Fruit fly (Drosophila melanogaster) whole organism, embryonic: Measurements from ENCODE around the gene CtsF.
A peak's percentile ranks its signal among the peaks of the same experiment; 100 is the strongest.

Experiments used
- CG10209 ChIP-seq: fragments of 200-800 bp; sonication (Bioruptor generic); optimal IDR thresholded peaks from 3 replicates; lab custom pipeline; 2017; ENCODE audit warnings: missing biosample characterization, mild to moderate bottlenecking, missing genetic modification characterization, missing genetic modification reagents
- CG12299 ChIP-seq: fragments of 200-800 bp; sonication (Bioruptor generic); optimal IDR thresholded peaks from 2 replicates; lab custom pipeline; 2018; ENCODE audit warnings: missing biosample characterization, mild to moderate bottlenecking, missing genetic modification characterization
- CG1233 ChIP-seq: fragments of 200-800 bp; sonication (Bioruptor generic); optimal IDR thresholded peaks from 4 replicates; lab custom pipeline; 2018; ENCODE audit warnings: missing biosample characterization, mild to moderate bottlenecking, missing genetic modification characterization
- CG12391 ChIP-seq: fragments of 200-800 bp; sonication (Bioruptor generic); optimal IDR thresholded peaks from 3 replicates; lab custom pipeline; 2018; ENCODE audit warnings: missing biosample characterization, mild to moderate bottlenecking, missing genetic modification characterization, moderate library complexity
- CG31224 ChIP-seq: fragments of 200-800 bp; sonication (Bioruptor generic); IDR thresholded peaks from 2 replicates; pipeline ENCODE4 v1.3.6; 2022; ENCODE audit warnings: missing biosample characterization, missing genetic modification characterization
- CG31441 ChIP-seq: fragments of 200-800 bp; sonication (Bioruptor generic); IDR thresholded peaks from 2 replicates; pipeline ENCODE4 v1.3.6; 2022; ENCODE audit warnings: missing biosample characterization, missing genetic modification characterization
- CG33213 ChIP-seq: fragments of 200-800 bp; sonication (Bioruptor generic); optimal IDR thresholded peaks from 3 replicates; lab custom pipeline; 2016; ENCODE audit warnings: missing biosample characterization, missing genetic modification characterization
- CG42726 ChIP-seq: fragments of 200-800 bp; sonication (Bioruptor generic); IDR thresholded peaks from 2 replicates; pipeline ENCODE4 v1.3.6; 2022; ENCODE audit warnings: missing biosample characterization, missing genetic modification characterization; ENCODE audit not compliant: partially characterized antibody
- CG6175 ChIP-seq: fragments of 200-800 bp; sonication (Bioruptor generic); IDR thresholded peaks from 3 replicates; pipeline ENCODE4 v1.3.6; 2022; ENCODE audit warnings: missing biosample characterization, missing genetic modification characterization
- CG7786 ChIP-seq: fragments of 200-800 bp; sonication (Bioruptor generic); optimal IDR thresholded peaks from 2 replicates; lab custom pipeline; 2016; ENCODE audit warnings: missing biosample characterization, missing genetic modification characterization
- CG8089 ChIP-seq: fragments of 200-800 bp; sonication (Bioruptor generic); optimal IDR thresholded peaks from 3 replicates; lab custom pipeline; 2016; ENCODE audit warnings: missing biosample characterization, missing genetic modification characterization
- CG8290 ChIP-seq, 3 experiments: fragments of 200-800 bp; sonication (Bioruptor generic); optimal IDR thresholded peaks; 2 replicates each; lab custom pipeline; 2016 to 2019; ENCODE audit warnings: missing biosample characterization in 3 of 3, missing genetic modification characterization in 3 of 3, mild to moderate bottlenecking in 2 of 3, moderate library complexity in 1 of 3
- CG8388 ChIP-seq: fragments of 200-800 bp; sonication (Bioruptor generic); optimal IDR thresholded peaks from 2 replicates; lab custom pipeline; 2019; ENCODE audit warnings: missing biosample characterization, mild to moderate bottlenecking, missing genetic modification characterization, moderate library complexity
- CG8924 ChIP-seq: fragments of 200-800 bp; optimal IDR thresholded peaks from 3 replicates; lab custom pipeline; 2019; ENCODE audit warnings: missing biosample characterization, mild to moderate bottlenecking, missing genetic modification characterization, moderate library complexity
- CG9215 ChIP-seq: fragments of 200-800 bp; sonication (Bioruptor generic); IDR thresholded peaks from 2 replicates; pipeline ENCODE4 v1.3.6; 2022; ENCODE audit warnings: missing biosample characterization, missing genetic modification characterization
- CG9797 ChIP-seq: fragments of 200-800 bp; sonication (Bioruptor generic); optimal IDR thresholded peaks from 3 replicates; lab custom pipeline; 2018; ENCODE audit warnings: missing biosample characterization, mild to moderate bottlenecking, missing genetic modification characterization
- Chrac-16 ChIP-seq: fragments of 200-800 bp; sonication (Bioruptor generic); optimal IDR thresholded peaks from 3 replicates; lab custom pipeline; 2016; ENCODE audit warnings: missing biosample characterization, missing genetic modification characterization
- CoRest ChIP-seq: fragments of 200-800 bp; sonication (Bioruptor generic); optimal IDR thresholded peaks from 3 replicates; lab custom pipeline; 2018; ENCODE audit warnings: missing biosample characterization, mild to moderate bottlenecking, missing genetic modification characterization, moderate library complexity
- D19B ChIP-seq: fragments of 200-800 bp; sonication (Bioruptor generic); optimal IDR thresholded peaks from 2 replicates; lab custom pipeline; 2017; ENCODE audit warnings: missing biosample characterization, mild to moderate bottlenecking, missing genetic modification characterization
- Dbx ChIP-seq: fragments of 200-800 bp; sonication (Bioruptor generic); IDR thresholded peaks from 3 replicates; pipeline ENCODE4 v1.3.6; 2022; ENCODE audit warnings: missing biosample characterization, missing genetic modification characterization
- Deaf1 ChIP-seq: fragments of 200-800 bp; optimal IDR thresholded peaks from 3 replicates; lab custom pipeline; 2019; ENCODE audit warnings: missing biosample characterization, mild to moderate bottlenecking, missing genetic modification characterization, moderate library complexity
- Dfd ChIP-seq, 2 experiments: fragments of >200 bp; optimal IDR thresholded peaks; 2 replicates each; lab custom pipeline; 2017; ENCODE audit warnings: missing biosample characterization in 2 of 2, missing genetic modification characterization in 2 of 2
- Doc3 ChIP-seq: fragments of 200-800 bp; sonication (Bioruptor generic); IDR thresholded peaks from 3 replicates; pipeline ENCODE4 v1.3.6; 2022; ENCODE audit warnings: missing biosample characterization, missing genetic modification characterization; ENCODE audit not compliant: partially characterized antibody
- HLH4C ChIP-seq: fragments of 200-800 bp; sonication (Bioruptor generic); IDR thresholded peaks from 3 replicates; pipeline ENCODE4 v1.3.6; 2022; ENCODE audit warnings: missing biosample characterization, missing genetic modification characterization; ENCODE audit not compliant: partially characterized antibody
- Lpt ChIP-seq: fragments of >200 bp; optimal IDR thresholded peaks from 2 replicates; lab custom pipeline; 2018; ENCODE audit warnings: missing biosample characterization, missing genetic modification characterization
- Nf-YB ChIP-seq: fragments of 200-800 bp; sonication (Bioruptor generic); optimal IDR thresholded peaks from 3 replicates; lab custom pipeline; 2019; ENCODE audit warnings: missing biosample characterization, mild to moderate bottlenecking, missing genetic modification characterization, moderate library complexity
- Six4 ChIP-seq: fragments of 200-800 bp; sonication (Bioruptor generic); optimal IDR thresholded peaks from 2 replicates; lab custom pipeline; 2016; ENCODE audit warnings: missing biosample characterization, missing genetic modification characterization
- chif ChIP-seq, 2 experiments: fragments of 200-800 bp; sonication (Bioruptor generic); optimal IDR thresholded peaks; 3 replicates each; lab custom pipeline; 2016; ENCODE audit warnings: missing biosample characterization in 2 of 2, missing genetic modification characterization in 2 of 2
- chinmo ChIP-seq: fragments of 200-800 bp; sonication (Bioruptor generic); IDR thresholded peaks from 4 replicates; pipeline ENCODE4 v1.3.6; 2022; ENCODE audit warnings: missing biosample characterization, missing genetic modification characterization; ENCODE audit not compliant: partially characterized antibody
- chm ChIP-seq: fragments of 200-800 bp; sonication (Bioruptor generic); IDR thresholded peaks from 2 replicates; pipeline ENCODE4 v1.3.6; 2022; ENCODE audit warnings: missing biosample characterization, missing genetic modification characterization
- dpn ChIP-seq, 2 experiments: fragments of 200-800 bp; sonication (Bioruptor generic); optimal IDR thresholded peaks; 3 replicates each; lab custom pipeline; 2016; ENCODE audit warnings: missing biosample characterization in 2 of 2, missing genetic modification characterization in 2 of 2
- eyg ChIP-seq: fragments of 200-800 bp; sonication (Bioruptor generic); optimal IDR thresholded peaks from 3 replicates; lab custom pipeline; 2016; ENCODE audit warnings: missing biosample characterization, missing genetic modification characterization
- fd96Cb ChIP-seq: fragments of 200-800 bp; sonication (Bioruptor generic); optimal IDR thresholded peaks from 2 replicates; lab custom pipeline; 2018; ENCODE audit warnings: missing biosample characterization, mild to moderate bottlenecking, missing genetic modification characterization, moderate library complexity
- gro ChIP-seq: fragments of 200-800 bp; sonication (Bioruptor generic); optimal IDR thresholded peaks from 2 replicates; lab custom pipeline; 2016; ENCODE audit warnings: missing biosample characterization, missing genetic modification characterization
- klu ChIP-seq: fragments of 200-800 bp; sonication (Bioruptor generic); IDR thresholded peaks from 2 replicates; pipeline ENCODE4 v1.3.6; 2022; ENCODE audit warnings: missing biosample characterization, missing genetic modification characterization
- lab ChIP-seq: fragments of 200-800 bp; sonication (Bioruptor generic); optimal IDR thresholded peaks from 3 replicates; lab custom pipeline; 2017; ENCODE audit warnings: missing biosample characterization, missing genetic modification characterization, mild to moderate bottlenecking, moderate library complexity, missing genetic modification reagents
- lilli ChIP-seq: fragments of 200-800 bp; sonication (Bioruptor generic); optimal IDR thresholded peaks from 3 replicates; lab custom pipeline; 2016; ENCODE audit warnings: missing biosample characterization, missing genetic modification characterization
- nerfin-1 ChIP-seq: fragments of 200-800 bp; sonication (Bioruptor generic); optimal IDR thresholded peaks from 3 replicates; lab custom pipeline; 2019; ENCODE audit warnings: missing biosample characterization, mild to moderate bottlenecking, missing genetic modification characterization, moderate library complexity
- oc ChIP-seq: fragments of 200-800 bp; sonication (Bioruptor generic); optimal IDR thresholded peaks from 2 replicates; lab custom pipeline; 2018; ENCODE audit warnings: missing biosample characterization, mild to moderate bottlenecking, missing genetic modification characterization, moderate library complexity
- pb ChIP-seq: fragments of 200-800 bp; sonication (Bioruptor generic); optimal IDR thresholded peaks from 3 replicates; lab custom pipeline; 2016; ENCODE audit warnings: missing biosample characterization, missing genetic modification characterization
- phol ChIP-seq: fragments of 200-800 bp; sonication (Bioruptor generic); optimal IDR thresholded peaks from 3 replicates; lab custom pipeline; 2018; ENCODE audit warnings: missing biosample characterization, mild to moderate bottlenecking, missing genetic modification characterization, moderate library complexity
- pros ChIP-seq: fragments of 200-800 bp; sonication (Bioruptor generic); optimal IDR thresholded peaks from 3 replicates; lab custom pipeline; 2019; ENCODE audit warnings: missing biosample characterization, mild to moderate bottlenecking, missing genetic modification characterization, moderate library complexity
- pum ChIP-seq: fragments of 200-800 bp; sonication (Bioruptor generic); optimal IDR thresholded peaks from 2 replicates; lab custom pipeline; 2016; ENCODE audit warnings: missing biosample characterization, missing genetic modification characterization
- ranshi ChIP-seq: fragments of 200-800 bp; sonication (Bioruptor generic); IDR thresholded peaks from 2 replicates; pipeline ENCODE4 v1.3.6; 2022; ENCODE audit warnings: missing biosample characterization, missing genetic modification characterization
- sd ChIP-seq: fragments of 200-800 bp; sonication (Bioruptor generic); optimal IDR thresholded peaks from 3 replicates; lab custom pipeline; 2018; ENCODE audit warnings: missing biosample characterization, mild to moderate bottlenecking, missing genetic modification characterization, moderate library complexity
- toy ChIP-seq: fragments of 200-800 bp; sonication (Bioruptor generic); IDR thresholded peaks from 2 replicates; pipeline ENCODE4 v1.3.6; 2022; ENCODE audit warnings: missing biosample characterization, missing genetic modification characterization
- trh ChIP-seq: fragments of 200-800 bp; sonication (Bioruptor generic); optimal IDR thresholded peaks from 2 replicates; lab custom pipeline; 2016; ENCODE audit warnings: missing biosample characterization, missing genetic modification characterization

CtsF gene

DNA sequence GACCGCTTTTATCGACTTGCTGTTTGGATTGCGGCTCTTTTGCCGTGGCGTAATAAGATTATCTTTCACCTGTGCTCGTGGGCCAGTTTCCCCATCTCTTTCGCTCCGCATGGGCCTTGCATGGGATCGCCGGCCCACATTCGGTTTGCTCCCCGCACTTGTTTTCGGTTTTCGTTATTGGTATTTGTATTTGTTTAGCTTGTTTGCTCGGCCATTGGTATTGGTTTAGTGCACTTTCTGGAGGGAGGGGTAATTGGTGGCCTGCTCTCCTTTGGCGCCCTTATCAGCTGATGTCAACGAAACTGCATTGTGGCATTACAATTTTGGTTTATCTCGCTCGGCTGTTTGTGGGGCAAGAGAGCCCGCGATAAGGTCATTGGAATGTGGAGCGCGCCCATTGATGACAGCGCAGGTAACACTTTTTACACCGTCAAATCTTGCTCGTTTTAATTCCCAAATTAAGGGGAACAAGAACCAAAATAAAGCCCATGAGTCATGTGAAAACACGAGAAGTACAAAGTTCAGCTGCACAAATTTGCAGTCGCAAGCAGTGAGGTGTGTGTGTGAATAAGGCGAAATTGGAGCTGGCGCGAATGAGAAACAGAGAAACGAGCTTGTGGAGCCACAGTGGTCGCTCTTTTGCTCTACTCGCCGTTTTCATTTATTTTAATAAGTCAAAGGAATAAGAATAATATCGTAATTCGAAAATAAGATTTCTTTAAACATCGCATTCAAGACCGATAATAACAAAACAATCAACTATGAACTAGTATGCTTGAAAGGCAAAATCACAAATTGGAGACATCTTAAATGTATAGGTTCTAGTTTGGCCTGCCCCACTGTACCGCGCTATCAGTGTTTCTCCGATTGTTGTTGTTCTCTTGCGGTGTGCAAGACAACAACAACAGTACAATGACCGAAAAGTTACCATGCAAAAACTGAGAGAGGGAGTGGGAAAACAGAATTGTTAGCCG is 35.9 kb downstream of the CtsF start (continued):
- peak; percentile 56 for TF ChIP-seq phol (tag; lab: Kevin White, UChicago)
- TF ChIP-seq ranshi (GFP tag; lab: Robert Waterston, UW) = peak; percentile 94
- no peak for TF ChIP-seq Dfd (GFP tag; optimal IDR thresholded peaks at IDR 0.05; lab: Kevin White, UChicago)
- TF ChIP-seq lab (GFP tag; lab: Kevin White, UChicago) = peak; percentile 97
- TF ChIP-seq dpn (GFP tag; optimal IDR thresholded peaks at IDR 0.05; lab: Kevin White, UChicago) = peak; percentile 90 to 96
- TF ChIP-seq D19B = no peak
- TF ChIP-seq CG10209 (GFP tag; lab: Kevin White, UChicago) = peak; percentile 99
- peak; percentile 87 for TF ChIP-seq Nf-YB (GFP tag; lab: Kevin White, UChicago)
- peak; percentile 77 for TF ChIP-seq CG9797 (GFP tag; lab: Kevin White, UChicago)
- TF ChIP-seq CG6175 (GFP tag; lab: Robert Waterston, UW) = peak; percentile 67; the same call in 2 of the 3 replicates
- TF ChIP-seq Deaf1 = peak; percentile 51
- TF ChIP-seq gro (GFP tag; lab: Kevin White, UChicago) = no peak
- TF ChIP-seq pb (GFP tag; lab: Kevin White, UChicago) = peak; percentile 98
- peak; percentile 86 for TF ChIP-seq sd
- TF ChIP-seq CG7786 (GFP tag; lab: Kevin White, UChicago) = peak; percentile 96
- TF ChIP-seq eyg = peak; percentile 98
- TF ChIP-seq pros (GFP tag; lab: Kevin White, UChicago) = peak; percentile 69
- TF ChIP-seq CG42726 = no peak
- TF ChIP-seq CG1233 (GFP tag; lab: Kevin White, UChicago) = peak; percentile 99
- TF ChIP-seq Six4 (GFP tag; lab: Kevin White, UChicago) = peak; percentile 99
- peak; percentile 13; the same call in 1 of the 3 replicates for TF ChIP-seq Dbx
- peak; percentile 100 for TF ChIP-seq CG8290 (GFP tag; optimal IDR thresholded peaks at IDR 0.05; lab: Kevin White, UChicago)
- TF ChIP-seq CG8290 (tag; optimal IDR thresholded peaks at IDR 0.05; lab: Kevin White, UChicago) = peak; percentile 91 to 100
- peak; percentile 90; the same call in 3 of the 4 replicates for TF ChIP-seq chinmo (GFP tag; lab: Robert Waterston, UW)
- peak; percentile 97 for TF ChIP-seq nerfin-1 (tag; lab: Kevin White, UChicago)
- TF ChIP-seq CG33213 (GFP tag; lab: Kevin White, UChicago) = peak; percentile 99
- peak; percentile 99 for TF ChIP-seq chif (GFP tag; optimal IDR thresholded peaks at IDR 0.05; lab: Kevin White, UChicago)
- TF ChIP-seq trh (GFP tag; lab: Kevin White, UChicago) = peak; percentile 99
- peak; percentile 85 for TF ChIP-seq Chrac-16
- TF ChIP-seq CG31224 (GFP tag; lab: Robert Waterston, UW) = peak; percentile 74
- peak; percentile 89 for TF ChIP-seq CG12391 (tag; lab: Kevin White, UChicago)
- peak; percentile 75; the same call in 1 of the 2 replicates for TF ChIP-seq toy
- peak; percentile 91 for TF ChIP-seq CG31441 (GFP tag; lab: Robert Waterston, UW)
- peak; percentile 38; the same call in 1 of the 2 replicates for TF ChIP-seq CG9215 (GFP tag; lab: Robert Waterston, UW)
- TF ChIP-seq CoRest (tag; lab: Kevin White, UChicago) = peak; percentile 86
- peak; percentile 95 for TF ChIP-seq CG8924 (tag; lab: Kevin White, UChicago)
- TF ChIP-seq CG8089 (GFP tag; lab: Kevin White, UChicago) = peak; percentile 99
- no peak; the same call in 2 of the 3 replicates for TF ChIP-seq HLH4C (GFP tag; lab: Robert Waterston, UW)
- TF ChIP-seq chm (GFP tag; lab: Robert Waterston, UW) = peak; percentile 100
- TF ChIP-seq Lpt = no peak
- peak; percentile 94 for TF ChIP-seq CG12299 (tag; lab: Kevin White, UChicago)
- TF ChIP-seq lilli = peak; percentile 88
- peak; percentile 93 for TF ChIP-seq CG8388 (GFP tag; lab: Kevin White, UChicago)
- peak; percentile 97 for TF ChIP-seq pum (GFP tag; lab: Kevin White, UChicago)
- TF ChIP-seq Doc3 = no peak
- peak; percentile 99 for TF ChIP-seq oc (tag; lab: Kevin White, UChicago)
- TF ChIP-seq fd96Cb (tag; lab: Kevin White, UChicago) = peak; percentile 91
- peak; percentile 51 for TF ChIP-seq klu
